Fruit fly (Drosophila melanogaster) whole organism, pupa: ENCODE data around the gene alpha-Est2.

ENCODE experiments used
- CG15710 ChIP-seq: fragments of 200-800 bp; sonication (Bioruptor generic); optimal IDR thresholded peaks from 2 replicates; lab custom pipeline; 2018; ENCODE audit warnings: missing biosample characterization, mild to moderate bottlenecking, missing genetic modification characterization, moderate library complexity
- CG17806 ChIP-seq: fragments of 200-800 bp; sonication (Bioruptor generic); optimal IDR thresholded peaks from 2 replicates; lab custom pipeline; 2018; ENCODE audit warnings: missing biosample characterization, mild to moderate bottlenecking, missing genetic modification characterization, moderate library complexity

dm6 chr3R:7524160-7524559 lies 17.4 kb upstream of the alpha-Est2 start:
- TF ChIP-seq CG17806 (no peak), CG15710 (no peak)
